Fruit fly (Drosophila melanogaster): Measurements from ENCODE around the gene Sec61gamma.

Sec61gamma gene

DNA sequence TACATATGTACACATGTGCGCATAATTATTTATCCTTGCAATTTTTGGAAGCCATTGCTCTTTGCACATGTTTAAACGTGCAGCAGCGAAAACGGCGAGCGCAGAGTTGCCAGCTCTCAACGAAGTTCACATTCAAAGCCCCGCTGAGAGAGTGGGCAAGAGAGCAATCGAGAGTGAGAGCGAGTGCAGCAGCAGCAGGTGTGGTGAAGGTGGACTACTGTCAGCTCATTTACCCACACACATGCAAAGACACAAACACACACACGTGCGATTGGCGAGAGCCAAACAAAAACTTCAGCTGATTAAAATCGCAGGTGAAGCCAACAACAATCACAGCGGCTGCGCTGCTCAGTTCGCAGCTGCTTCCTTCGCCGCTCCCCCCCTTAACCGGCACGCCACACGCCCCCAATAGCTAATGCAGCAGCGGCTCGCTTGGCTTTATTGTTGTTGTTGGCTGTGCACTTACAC lies 11.7 kb upstream of the Sec61gamma start (continued):
- TF ChIP-seq CG11695 (GFP tag; IDR thresholded peaks at IDR 0.05), result peak; percentile 64; the same call in 1 of the 3 replicates
- TF ChIP-seq nom (GFP tag; optimal IDR thresholded peaks at IDR 0.05), result peak; percentile 62
- no peak for TF ChIP-seq Hr78 (GFP tag; optimal IDR thresholded peaks at IDR 0.05)
- peak; percentile 12 for TF ChIP-seq Fer1 (GFP tag; optimal IDR thresholded peaks at IDR 0.05)
- peak; percentile 11 for TF ChIP-seq HmgZ (tag; optimal IDR thresholded peaks at IDR 0.05)
- peak; percentile 31; the same call in 1 of the 3 replicates for TF ChIP-seq Opbp (GFP tag; IDR thresholded peaks at IDR 0.05; ENCODE audit: partially characterized antibody)
- TF ChIP-seq crol (GFP tag; IDR thresholded peaks at IDR 0.05), result peak; percentile 91
- peak; percentile 70; the same call in 2 of the 3 replicates for TF ChIP-seq ci (GFP tag; IDR thresholded peaks at IDR 0.05)
- TF ChIP-seq crc (GFP tag; optimal IDR thresholded peaks at IDR 0.05), result no peak
- TF ChIP-seq Aef1 (GFP tag; IDR thresholded peaks at IDR 0.05), result peak; percentile 67
- peak; percentile 55 for TF ChIP-seq CG15479 (GFP tag; optimal IDR thresholded peaks at IDR 0.05)
- peak; percentile 44 for TF ChIP-seq YL-1 (GFP tag; optimal IDR thresholded peaks at IDR 0.05)
- TF ChIP-seq CG17359 (tag; optimal IDR thresholded peaks at IDR 0.05), result no peak
- TF ChIP-seq ftz-f1 (GFP tag; optimal IDR thresholded peaks at IDR 0.05), result peak; percentile 25
- no peak for TF ChIP-seq Dp (GFP tag; optimal IDR thresholded peaks at IDR 0.05)
- no peak for TF ChIP-seq NK7.1 (GFP tag; optimal IDR thresholded peaks at IDR 0.05)
- peak; percentile 92 for TF ChIP-seq cg (GFP tag; optimal IDR thresholded peaks at IDR 0.05)
- TF ChIP-seq Side (GFP tag; optimal IDR thresholded peaks at IDR 0.05), result no peak
- TF ChIP-seq chif (GFP tag; optimal IDR thresholded peaks at IDR 0.05), result no peak
- TF ChIP-seq p53 (GFP tag; optimal IDR thresholded peaks at IDR 0.05), result peak; percentile 98
- TF ChIP-seq CG13287 (GFP tag; IDR thresholded peaks at IDR 0.05; ENCODE audit: partially characterized antibody), result peak; percentile 49; the same call in 1 of the 2 replicates
- peak; percentile 53; the same call in 2 of the 3 replicates for TF ChIP-seq zen2 (GFP tag; IDR thresholded peaks at IDR 0.05; ENCODE audit: partially characterized antibody)
- no peak for TF ChIP-seq nmo (GFP tag; optimal IDR thresholded peaks at IDR 0.05)
- TF ChIP-seq ind (GFP tag; optimal IDR thresholded peaks at IDR 0.05), result no peak
- TF ChIP-seq Elba2 (GFP tag; optimal IDR thresholded peaks at IDR 0.05), result peak; percentile 3
- TF ChIP-seq MESR4 (GFP tag; optimal IDR thresholded peaks at IDR 0.05), result peak; percentile 13
- peak; percentile 95 for TF ChIP-seq MTF-1 (GFP tag; optimal IDR thresholded peaks at IDR 0.05; ENCODE audit: borderline replicate concordance)
- no peak for TF ChIP-seq CG8765 (GFP tag; IDR thresholded peaks at IDR 0.05)
- TF ChIP-seq Bgb (GFP tag; IDR thresholded peaks at IDR 0.05; ENCODE audit: partially characterized antibody), result peak; percentile 42; the same call in 1 of the 2 replicates
- peak; percentile 4 for TF ChIP-seq twi (tag; optimal IDR thresholded peaks at IDR 0.05)
- TF ChIP-seq Dll (GFP tag; IDR thresholded peaks at IDR 0.05; ENCODE audit: partially characterized antibody), result 0 out of 4 replicates have a peak, but pooled peaks have one; percentile 28
- peak; percentile 87 for TF ChIP-seq Adf1 (GFP tag; IDR thresholded peaks at IDR 0.05)
- TF ChIP-seq crp (GFP tag; optimal IDR thresholded peaks at IDR 0.05), result peak in 1 of 2 experiments; percentile 51
- peak; percentile 78 for TF ChIP-seq CG9215 (GFP tag; IDR thresholded peaks at IDR 0.05)
- TF ChIP-seq kah (GFP tag; optimal IDR thresholded peaks at IDR 0.05), result peak; percentile 39
- no peak for TF ChIP-seq BtbVII (GFP tag; optimal IDR thresholded peaks at IDR 0.05)
- no peak for TF ChIP-seq CG4282 (GFP tag; optimal IDR thresholded peaks at IDR 0.05)
- TF ChIP-seq CG2116 (GFP tag; optimal IDR thresholded peaks at IDR 0.05), result no peak
- TF ChIP-seq CG12236 (GFP tag; optimal IDR thresholded peaks at IDR 0.05), result no peak
- peak; percentile 56; the same call in 2 of the 3 replicates for TF ChIP-seq CG34224 (GFP tag; IDR thresholded peaks at IDR 0.05; ENCODE audit: partially characterized antibody)
- TF ChIP-seq br (optimal IDR thresholded peaks at IDR 0.05), result no peak
- peak; percentile 53 for TF ChIP-seq CG8478 (optimal IDR thresholded peaks at IDR 0.05)
- TF ChIP-seq CG34376 (GFP tag; optimal IDR thresholded peaks at IDR 0.05), result peak; percentile 43
- peak; percentile 51 for TF ChIP-seq CG12155 (GFP tag; optimal IDR thresholded peaks at IDR 0.05)
- peak; percentile 47 for TF ChIP-seq bbx (GFP tag; IDR thresholded peaks at IDR 0.05; ENCODE audit: partially characterized antibody)
- TF ChIP-seq CG4360 (GFP tag; IDR thresholded peaks at IDR 0.05), result peak; percentile 83
- TF ChIP-seq ewg (GFP tag; optimal IDR thresholded peaks at IDR 0.05), result peak; percentile 47
- peak; percentile 38; the same call in 1 of the 2 replicates for TF ChIP-seq vvl (GFP tag; IDR thresholded peaks at IDR 0.05)
- peak; percentile 98 for TF ChIP-seq chinmo (GFP tag; IDR thresholded peaks at IDR 0.05; ENCODE audit: partially characterized antibody)

All from whole organism, embryonic.